Worm (Caenorhabditis elegans): ENCODE results near the gene M28.8.

Gene M28.8

ce11 chrII:10618157-10618556 lies 9.9 kb upstream of the M28.8 start, which contains the start of gene C14A4.13:
TSS of gene C14A4.13 (plus strand) at chrII:10618457.
- TF ChIP-seq tab-1 (GFP tag; IDR thresholded peaks at IDR 0.05) = no peak

DNA sequence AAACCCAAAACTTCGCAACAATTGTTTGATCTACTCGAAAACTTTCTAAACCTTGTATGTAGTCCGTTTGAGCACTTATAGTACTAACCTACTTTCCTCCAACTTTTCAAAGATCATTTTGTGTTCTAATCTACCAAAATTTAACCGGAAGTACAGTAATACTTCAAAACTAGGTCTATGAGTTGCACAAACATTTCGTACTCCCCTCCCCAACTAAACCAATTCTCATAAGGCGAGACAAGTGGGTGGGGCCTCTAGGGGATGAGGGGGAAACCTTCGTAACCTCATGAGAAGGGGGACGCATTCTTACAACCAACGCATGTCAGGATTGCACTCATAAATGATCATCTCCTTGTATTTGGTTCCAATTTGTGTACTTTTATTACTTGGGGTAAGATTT lies 6.1 kb upstream of the M28.8 start, which contains the start of gene cutl-9:
TSS of gene cutl-9 (plus strand) at position 301 of the 400 bp plus-strand sequence.
- TF ChIP-seq ztf-29 (GFP tag; IDR thresholded peaks at IDR 0.05) = no peak
- TF ChIP-seq ref-1 (GFP tag; conservative IDR thresholded peaks at IDR 0.05) = no peak
- no peak for TF ChIP-seq klf-2 (GFP tag; conservative IDR thresholded peaks at IDR 0.05)
- TF ChIP-seq tab-1 (GFP tag; IDR thresholded peaks at IDR 0.05) = no peak
- TF ChIP-seq ztf-23 (GFP tag; IDR thresholded peaks at IDR 0.05) = no peak
- no peak for TF ChIP-seq med-1 (GFP tag; optimal IDR thresholded peaks at IDR 0.05; ENCODE audit: insufficient read depth)
- no peak for TF ChIP-seq flt-1 (GFP tag; IDR thresholded peaks at IDR 0.05)
- TF ChIP-seq cog-1 (tag; optimal IDR thresholded peaks at IDR 0.05) = no peak
- no peak for TF ChIP-seq T22C8.4 (GFP tag; IDR thresholded peaks at IDR 0.05)

- TF ChIP-seq ztf-29 (GFP tag; IDR thresholded peaks at IDR 0.05) = no peak
- TF ChIP-seq med-1 (GFP tag; optimal IDR thresholded peaks at IDR 0.05; ENCODE audit: insufficient read depth) = no peak
- no peak for TF ChIP-seq T22C8.4 (GFP tag; IDR thresholded peaks at IDR 0.05)
- TF ChIP-seq tab-1 (GFP tag; IDR thresholded peaks at IDR 0.05) = no peak
- no peak for TF ChIP-seq ztf-23 (GFP tag; IDR thresholded peaks at IDR 0.05)
- TF ChIP-seq ref-1 (GFP tag; conservative IDR thresholded peaks at IDR 0.05) = no peak
- no peak for TF ChIP-seq flt-1 (GFP tag; IDR thresholded peaks at IDR 0.05)
- no peak for TF ChIP-seq cog-1 (tag; optimal IDR thresholded peaks at IDR 0.05)
- no peak for TF ChIP-seq klf-2 (GFP tag; conservative IDR thresholded peaks at IDR 0.05)
These were observed 977 bp upstream of the M28.8 start for ce11 chrII:10627086-10627485.

- TF ChIP-seq T22C8.4 (GFP tag; IDR thresholded peaks at IDR 0.05) (no peak), ref-1 (GFP tag; conservative IDR thresholded peaks at IDR 0.05) (no peak), klf-2 (GFP tag; conservative IDR thresholded peaks at IDR 0.05) (no peak), ztf-23 (GFP tag; IDR thresholded peaks at IDR 0.05) (no peak), tab-1 (GFP tag; IDR thresholded peaks at IDR 0.05) (no peak), cog-1 (tag; optimal IDR thresholded peaks at IDR 0.05) (no peak), med-1 (GFP tag; optimal IDR thresholded peaks at IDR 0.05; ENCODE audit: insufficient read depth) (no peak), ztf-29 (GFP tag; IDR thresholded peaks at IDR 0.05) (no peak), flt-1 (GFP tag; IDR thresholded peaks at IDR 0.05) (no peak)
These were observed 2.9 kb downstream of the M28.8 start for ce11 chrII:10630944-10631343.

DNA sequence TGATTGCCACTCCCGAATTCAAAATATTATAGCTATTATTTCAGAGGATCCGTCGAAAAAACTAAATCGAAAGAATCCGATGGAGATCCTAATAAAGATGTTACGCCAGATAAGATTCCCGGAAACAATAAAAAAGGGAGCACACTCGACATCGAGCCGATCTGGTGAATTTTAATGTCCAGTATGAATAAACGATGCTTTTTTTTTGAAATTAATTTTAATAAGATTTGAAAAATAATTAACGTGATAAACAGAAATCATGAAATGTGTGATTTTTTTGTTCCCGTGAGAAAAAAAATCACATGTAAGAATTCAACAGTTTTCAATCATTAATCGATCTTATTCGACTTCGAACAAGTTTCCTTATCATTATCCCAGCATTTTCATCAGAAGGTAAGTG lies 11.0 kb downstream of the M28.8 start, which contains the start of gene M28.9:
TSS of gene M28.9 (plus strand) at position 301 of the 400 bp plus-strand sequence.
- TF ChIP-seq klf-2 (GFP tag; conservative IDR thresholded peaks at IDR 0.05) = no peak

DNA sequence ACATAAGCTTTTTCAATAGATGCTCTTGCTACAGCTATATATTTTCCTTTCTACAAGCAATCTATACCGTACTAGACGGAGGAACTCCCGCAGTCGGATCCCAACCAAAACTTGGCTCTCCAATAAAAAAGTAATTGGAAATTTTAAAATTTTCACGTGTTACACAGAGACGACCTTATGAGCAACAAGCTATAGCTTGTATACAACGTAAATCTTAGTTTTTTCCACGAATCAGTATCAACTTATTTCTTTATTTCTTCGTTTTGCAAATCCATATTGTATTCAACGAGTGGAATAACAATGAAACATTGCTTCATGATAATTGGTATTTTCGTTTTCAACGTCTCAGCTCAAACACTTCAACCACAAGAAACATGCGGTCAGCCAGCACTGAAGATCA lies 15.3 kb downstream of the M28.8 start, which contains the start of gene M28.4:
TSS of gene M28.4 (plus strand) at position 301 of the 400 bp plus-strand sequence.
- TF ChIP-seq klf-2 (GFP tag; conservative IDR thresholded peaks at IDR 0.05) (no peak), ztf-29 (GFP tag; IDR thresholded peaks at IDR 0.05) (no peak), cog-1 (tag; optimal IDR thresholded peaks at IDR 0.05) (no peak), flt-1 (GFP tag; IDR thresholded peaks at IDR 0.05) (no peak), T22C8.4 (GFP tag; IDR thresholded peaks at IDR 0.05) (no peak), ref-1 (GFP tag; conservative IDR thresholded peaks at IDR 0.05) (no peak), tab-1 (GFP tag; IDR thresholded peaks at IDR 0.05) (no peak), ztf-23 (GFP tag; IDR thresholded peaks at IDR 0.05) (no peak), med-1 (GFP tag; optimal IDR thresholded peaks at IDR 0.05; ENCODE audit: insufficient read depth) (no peak)

DNA sequence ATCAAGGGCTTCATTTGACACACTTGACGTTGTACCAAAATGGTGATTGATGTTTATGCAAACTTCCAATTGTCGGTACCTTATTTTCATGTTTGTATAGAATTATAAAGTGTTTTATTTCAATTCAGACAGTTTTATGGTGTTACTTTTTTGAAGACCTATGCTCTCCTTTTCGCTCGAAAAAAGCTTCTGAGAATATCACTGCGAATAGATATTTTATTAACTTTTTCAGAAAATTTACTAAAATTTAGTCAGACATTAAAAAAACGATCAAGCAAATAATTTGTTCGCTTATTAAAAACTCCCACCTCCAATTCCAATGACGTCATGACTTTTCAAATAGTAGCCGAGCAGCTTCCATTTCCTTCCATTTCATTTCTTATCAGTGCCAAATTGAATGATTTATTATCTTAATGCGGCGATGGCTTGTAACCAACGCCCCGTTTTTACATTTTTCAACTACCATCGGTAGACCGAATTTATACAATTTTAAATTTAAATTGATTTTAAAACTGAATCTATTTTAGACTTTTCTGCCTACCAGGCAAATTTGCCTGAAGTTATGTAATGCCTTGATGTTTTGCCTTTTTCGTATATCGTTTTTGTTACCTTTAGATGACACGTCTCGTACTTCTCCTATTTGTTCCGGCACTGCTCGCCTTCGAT lies 19.0 kb downstream of the M28.8 start, which contains the start of gene M28.10:
TSS of gene M28.10 (plus strand) at position 616 of the 666 bp plus-strand sequence.
- TF ChIP-seq klf-2 (GFP tag; conservative IDR thresholded peaks at IDR 0.05) = no peak
- TF ChIP-seq cog-1 (tag; optimal IDR thresholded peaks at IDR 0.05) = no peak
- no peak for TF ChIP-seq ztf-23 (GFP tag; IDR thresholded peaks at IDR 0.05)

- TF ChIP-seq tab-1 (GFP tag; IDR thresholded peaks at IDR 0.05) (no peak), ztf-23 (GFP tag; IDR thresholded peaks at IDR 0.05) (no peak), flt-1 (GFP tag; IDR thresholded peaks at IDR 0.05) (no peak), klf-2 (GFP tag; conservative IDR thresholded peaks at IDR 0.05) (no peak), med-1 (GFP tag; optimal IDR thresholded peaks at IDR 0.05; ENCODE audit: insufficient read depth) (no peak), ztf-29 (GFP tag; IDR thresholded peaks at IDR 0.05) (no peak)
These were observed 24.0 kb downstream of the M28.8 start, which contains the start of gene nphp-1 for ce11 chrII:10652112-10652511. TSS of gene nphp-1 (minus strand) at chrII:10652256.

DNA sequence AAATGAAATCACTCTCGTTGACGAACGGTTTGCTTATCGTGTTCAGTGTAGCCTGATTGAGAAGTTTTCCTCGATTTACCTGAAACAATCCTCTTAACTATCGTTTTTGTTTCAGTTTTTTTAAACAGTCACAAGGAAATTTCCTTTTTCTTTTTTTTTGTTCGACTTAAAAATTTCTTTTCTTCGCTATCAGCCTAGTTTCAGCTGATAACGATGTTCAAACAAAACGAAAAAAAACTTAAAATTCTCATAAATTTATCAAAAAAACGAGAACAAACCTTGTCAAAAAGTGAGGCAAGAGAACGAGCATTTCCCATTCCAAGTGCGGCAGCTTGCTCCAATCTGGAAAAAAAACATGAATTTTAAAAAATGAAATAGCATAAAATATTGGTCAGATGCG lies 25.5 kb downstream of the M28.8 start:
- no peak for TF ChIP-seq flt-1 (GFP tag; IDR thresholded peaks at IDR 0.05)
- no peak for TF ChIP-seq cog-1 (tag; optimal IDR thresholded peaks at IDR 0.05)
- no peak for TF ChIP-seq ztf-29 (GFP tag; IDR thresholded peaks at IDR 0.05)
- TF ChIP-seq T22C8.4 (GFP tag; IDR thresholded peaks at IDR 0.05) = no peak
- TF ChIP-seq klf-2 (GFP tag; conservative IDR thresholded peaks at IDR 0.05) = no peak
- no peak for TF ChIP-seq ztf-23 (GFP tag; IDR thresholded peaks at IDR 0.05)
- no peak for TF ChIP-seq tab-1 (GFP tag; IDR thresholded peaks at IDR 0.05)
- no peak for TF ChIP-seq ref-1 (GFP tag; conservative IDR thresholded peaks at IDR 0.05)
- TF ChIP-seq med-1 (GFP tag; optimal IDR thresholded peaks at IDR 0.05; ENCODE audit: insufficient read depth) = no peak

DNA sequence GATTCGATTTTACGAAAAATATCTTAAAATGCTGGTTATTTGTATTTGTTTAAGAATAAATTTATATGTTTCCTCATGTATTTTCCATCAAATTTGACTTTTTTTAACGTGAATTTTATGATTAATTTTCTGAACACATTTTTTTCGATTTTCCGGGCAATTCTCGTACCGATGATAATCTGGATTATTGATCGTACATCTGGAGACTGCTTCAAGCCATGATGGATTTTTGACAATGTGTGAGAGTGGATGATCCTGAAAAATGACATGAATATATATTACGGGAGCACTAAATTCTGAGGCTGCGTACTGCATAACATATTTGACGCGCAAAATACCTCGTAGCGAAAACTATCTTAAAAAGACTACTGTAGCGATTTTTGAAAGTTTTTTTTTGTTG lies 26.4 kb downstream of the M28.8 start:
- TF ChIP-seq tab-1 (GFP tag; IDR thresholded peaks at IDR 0.05) = no peak
- TF ChIP-seq T22C8.4 (GFP tag; IDR thresholded peaks at IDR 0.05) = no peak
- TF ChIP-seq flt-1 (GFP tag; IDR thresholded peaks at IDR 0.05) = no peak
- TF ChIP-seq klf-2 (GFP tag; conservative IDR thresholded peaks at IDR 0.05) = no peak
- no peak for TF ChIP-seq ztf-23 (GFP tag; IDR thresholded peaks at IDR 0.05)
- no peak for TF ChIP-seq ref-1 (GFP tag; conservative IDR thresholded peaks at IDR 0.05)
- TF ChIP-seq cog-1 (tag; optimal IDR thresholded peaks at IDR 0.05) = no peak
- no peak for TF ChIP-seq ztf-29 (GFP tag; IDR thresholded peaks at IDR 0.05)
- no peak for TF ChIP-seq med-1 (GFP tag; optimal IDR thresholded peaks at IDR 0.05; ENCODE audit: insufficient read depth)
